Worm (Caenorhabditis elegans) whole organism, L1 larva: Measurements from ENCODE around the gene arl-1.

Experiments used
- aha-1 ChIP-seq: fragments of 150-350 bp; optimal IDR thresholded peaks from 2 replicates; lab custom pipeline; 2014; ENCODE audit warnings: missing biosample characterization, missing genetic modification characterization
- alr-1 ChIP-seq: fragments of 200-800 bp; sonication (Bioruptor generic); optimal IDR thresholded peaks from 2 replicates; lab custom pipeline; 2018; ENCODE audit warnings: borderline replicate concordance, mild to moderate bottlenecking, missing genetic modification characterization, missing compliant biosample characterization
- aly-2 ChIP-seq: fragments of 150-350 bp; optimal IDR thresholded peaks from 2 replicates; lab custom pipeline; 2014; ENCODE audit warnings: missing biosample characterization, missing genetic modification characterization
- ceh-82 ChIP-seq, 3 experiments: fragments of 150-350 bp in 1 of 3; sonication (generic microtip) in 2 of 3; optimal IDR thresholded peaks; 2 replicates each; lab custom pipeline; 2014 to 2017; ENCODE audit warnings: missing biosample characterization in 3 of 3, missing genetic modification characterization in 3 of 3
- ces-1 ChIP-seq: fragments of 150-350 bp; optimal IDR thresholded peaks from 2 replicates; lab custom pipeline; 2014; ENCODE audit warnings: missing biosample characterization, missing genetic modification reagents, missing genetic modification characterization
- lin-39 ChIP-seq: fragments of 150-350 bp; optimal IDR thresholded peaks from 2 replicates; lab custom pipeline; 2014; ENCODE audit warnings: missing biosample characterization, missing genetic modification reagents, missing genetic modification characterization
- nhr-237 ChIP-seq: fragments of 150-350 bp; optimal IDR thresholded peaks from 2 replicates; lab custom pipeline; 2014; ENCODE audit warnings: missing biosample characterization, missing genetic modification characterization
- skn-1 ChIP-seq: fragments of 150-350 bp; optimal IDR thresholded peaks from 2 replicates; lab custom pipeline; 2014; ENCODE audit warnings: missing biosample characterization, missing genetic modification characterization
- sptf-1 ChIP-seq: fragments of 150-350 bp; optimal IDR thresholded peaks from 2 replicates; lab custom pipeline; 2014; ENCODE audit warnings: missing biosample characterization, missing genetic modification characterization

- no peak for TF ChIP-seq ces-1
- TF ChIP-seq aly-2, result peak; percentile 93
- TF ChIP-seq ceh-82 (tag; optimal IDR thresholded peaks at IDR 0.05; lab: Kevin White, UChicago), result peak; percentile 99
- no peak for TF ChIP-seq sptf-1 (tag; lab: Kevin White, UChicago)
- TF ChIP-seq skn-1 (tag; lab: Kevin White, UChicago), result peak; percentile 98
- peak; percentile 93 for TF ChIP-seq lin-39 (tag; lab: Kevin White, UChicago)
- TF ChIP-seq nhr-237 (tag; lab: Kevin White, UChicago), result peak; percentile 99
- TF ChIP-seq alr-1 (tag; lab: Kevin White, UChicago), result no peak
- peak; percentile 98 for TF ChIP-seq aha-1 (tag; lab: Kevin White, UChicago)
These were observed 20.6 kb upstream of the arl-1 start, which contains the start of gene iff-2 for ce11 chrII:8561227-8561626.
